Fruit fly (Drosophila melanogaster): Measurements from ENCODE around the gene Lar.

The Lar gene

DNA sequence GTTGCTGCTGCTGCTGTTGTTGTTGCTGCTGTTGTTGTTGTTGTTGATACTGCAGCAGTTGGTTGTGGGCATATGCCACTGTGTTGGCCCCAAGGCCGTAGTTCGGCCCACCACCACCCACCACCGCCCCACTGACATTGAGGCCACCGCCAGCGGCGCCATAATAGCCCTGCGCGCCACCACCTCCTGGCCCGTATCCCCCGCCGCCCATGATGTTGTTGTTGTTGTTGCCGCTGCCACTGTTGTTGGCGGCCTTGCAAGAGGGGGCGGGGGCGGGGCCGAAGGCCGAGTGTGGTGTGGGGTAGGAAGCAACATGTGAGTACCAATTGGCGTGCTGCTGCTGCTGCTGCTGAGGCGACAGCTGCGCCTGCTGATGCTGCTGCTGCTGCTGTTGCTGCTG, 169.6 kb downstream of the Lar start (continued):
- TF ChIP-seq ttk (GFP tag; IDR thresholded peaks at IDR 0.05) = 0 out of 2 replicates have a peak, but pooled peaks have one; percentile 10
- TF ChIP-seq Hr3 (GFP tag; optimal IDR thresholded peaks at IDR 0.05) = no peak
- TF ChIP-seq run (tag; optimal IDR thresholded peaks at IDR 0.05) = no peak
- TF ChIP-seq pzg (GFP tag; optimal IDR thresholded peaks at IDR 0.05) = no peak
- no peak for TF ChIP-seq Lim3 (GFP tag; IDR thresholded peaks at IDR 0.05)
- TF ChIP-seq Aef1 (GFP tag; IDR thresholded peaks at IDR 0.05) = peak; percentile 68
- TF ChIP-seq Usf (GFP tag; optimal IDR thresholded peaks at IDR 0.05) = no peak
- no peak for TF ChIP-seq wdn (GFP tag; IDR thresholded peaks at IDR 0.05)
- TF ChIP-seq Mrtf (GFP tag; IDR thresholded peaks at IDR 0.05) = no peak
- TF ChIP-seq CG12391 (tag; optimal IDR thresholded peaks at IDR 0.05) = no peak
- no peak for TF ChIP-seq Ptx1 (GFP tag; IDR thresholded peaks at IDR 0.05)
- no peak for TF ChIP-seq Kr (GFP tag; optimal IDR thresholded peaks at IDR 0.05)
- no peak for TF ChIP-seq sens-2 (GFP tag; IDR thresholded peaks at IDR 0.05)
- no peak for TF ChIP-seq grau (tag; optimal IDR thresholded peaks at IDR 0.05)
- TF ChIP-seq CG11085 (GFP tag; IDR thresholded peaks at IDR 0.05) = no peak
- TF ChIP-seq CG10654 (GFP tag; optimal IDR thresholded peaks at IDR 0.05) = no peak
- no peak for TF ChIP-seq Gsc (GFP tag; IDR thresholded peaks at IDR 0.05)
- no peak for TF ChIP-seq Antp (GFP tag; optimal IDR thresholded peaks at IDR 0.05)
- TF ChIP-seq yki (optimal IDR thresholded peaks at IDR 0.05) = no peak
- TF ChIP-seq MTF-1 (GFP tag; optimal IDR thresholded peaks at IDR 0.05; ENCODE audit: borderline replicate concordance) = no peak
- TF ChIP-seq ken (GFP tag; IDR thresholded peaks at IDR 0.05) = 0 out of 3 replicates have a peak, but pooled peaks have one; percentile 25
- TF ChIP-seq vnd (GFP tag; IDR thresholded peaks at IDR 0.05; ENCODE audit: partially characterized antibody) = no peak
- TF ChIP-seq CG12219 (GFP tag; optimal IDR thresholded peaks at IDR 0.05) = no peak
- no peak for TF ChIP-seq Deaf1 (tag; optimal IDR thresholded peaks at IDR 0.05)
- no peak for TF ChIP-seq Optix (GFP tag; IDR thresholded peaks at IDR 0.05)
- no peak for TF ChIP-seq D (optimal IDR thresholded peaks at IDR 0.05)
- TF ChIP-seq D (GFP tag; optimal IDR thresholded peaks at IDR 0.05) = no peak
- no peak for TF ChIP-seq kay (GFP tag; optimal IDR thresholded peaks at IDR 0.05)
- TF ChIP-seq CG10462 (GFP tag; optimal IDR thresholded peaks at IDR 0.05) = no peak
- no peak for TF ChIP-seq Dbx (GFP tag; IDR thresholded peaks at IDR 0.05)
- no peak for TF ChIP-seq CG4854 (GFP tag; optimal IDR thresholded peaks at IDR 0.05)
- TF ChIP-seq lmd (GFP tag; IDR thresholded peaks at IDR 0.05) = no peak
- TF ChIP-seq fd64A (GFP tag; optimal IDR thresholded peaks at IDR 0.05) = no peak
- TF ChIP-seq NFAT (GFP tag; IDR thresholded peaks at IDR 0.05) = no peak
- TF ChIP-seq MBD-R2 (GFP tag; IDR thresholded peaks at IDR 0.05) = no peak
- TF ChIP-seq Adf1 (GFP tag; IDR thresholded peaks at IDR 0.05) = peak; percentile 69
- TF ChIP-seq nom (GFP tag; optimal IDR thresholded peaks at IDR 0.05) = no peak
- no peak for TF ChIP-seq CG9797 (GFP tag; optimal IDR thresholded peaks at IDR 0.05)
- no peak for TF ChIP-seq en (GFP tag; optimal IDR thresholded peaks at IDR 0.05)
- no peak for TF ChIP-seq lab (GFP tag; optimal IDR thresholded peaks at IDR 0.05)
- no peak for TF ChIP-seq CG18599 (GFP tag; optimal IDR thresholded peaks at IDR 0.05)
- TF ChIP-seq Opbp (GFP tag; IDR thresholded peaks at IDR 0.05; ENCODE audit: partially characterized antibody) = no peak
- TF ChIP-seq salm (tag; optimal IDR thresholded peaks at IDR 0.05) = no peak
- no peak for TF ChIP-seq CG34376 (GFP tag; optimal IDR thresholded peaks at IDR 0.05)
- no peak for TF ChIP-seq Dip2 (GFP tag; IDR thresholded peaks at IDR 0.05)
- no peak for TF ChIP-seq CG6791 (GFP tag; IDR thresholded peaks at IDR 0.05; ENCODE audit: partially characterized antibody)
- TF ChIP-seq CG13775 (GFP tag; optimal IDR thresholded peaks at IDR 0.05) = no peak
- TF ChIP-seq nmo (GFP tag; optimal IDR thresholded peaks at IDR 0.05) = no peak
- no peak for TF ChIP-seq CG2875 (GFP tag; optimal IDR thresholded peaks at IDR 0.05)
- TF ChIP-seq zfh2 (GFP tag; optimal IDR thresholded peaks at IDR 0.05) = no peak
- TF ChIP-seq CG11456 (GFP tag; IDR thresholded peaks at IDR 0.05) = no peak
- TF ChIP-seq mam (GFP tag; optimal IDR thresholded peaks at IDR 0.05) = no peak
- no peak for TF ChIP-seq Ada2b (GFP tag; IDR thresholded peaks at IDR 0.05)

Measured in whole organism, embryonic.